Fruit fly (Drosophila melanogaster) whole organism, embryonic: Measurements from ENCODE around the gene CG9992.

Source experiments
- ATbp ChIP-seq: fragments of 200-800 bp; sonication (Bioruptor generic); optimal IDR thresholded peaks from 2 replicates; lab custom pipeline; 2017; ENCODE audit warnings: missing biosample characterization, mild to moderate bottlenecking, missing genetic modification characterization, missing genetic modification reagents
- Ada2b ChIP-seq: fragments of 200-800 bp; sonication (Bioruptor generic); IDR thresholded peaks from 2 replicates; pipeline ENCODE4 v1.3.6; 2022; ENCODE audit warnings: missing biosample characterization, missing genetic modification characterization
- CG10543 ChIP-seq: fragments of 200-800 bp; sonication (Bioruptor generic); optimal IDR thresholded peaks from 3 replicates; lab custom pipeline; 2017; ENCODE audit warnings: missing biosample characterization, mild to moderate bottlenecking, missing genetic modification characterization, moderate library complexity
- CG11723 ChIP-seq: fragments of 200-800 bp; sonication (Bioruptor generic); optimal IDR thresholded peaks from 2 replicates; lab custom pipeline; 2017; ENCODE audit warnings: missing biosample characterization, mild to moderate bottlenecking, missing genetic modification characterization
- CG13894 ChIP-seq: fragments of 200-800 bp; sonication (Bioruptor generic); optimal IDR thresholded peaks from 3 replicates; lab custom pipeline; 2018; ENCODE audit warnings: missing biosample characterization, mild to moderate bottlenecking, missing genetic modification characterization, moderate library complexity
- CG1647 ChIP-seq: fragments of 200-800 bp; sonication (Bioruptor generic); optimal IDR thresholded peaks from 3 replicates; lab custom pipeline; 2016; ENCODE audit warnings: missing biosample characterization, missing genetic modification characterization
- CG1792 ChIP-seq: fragments of 200-800 bp; sonication (Bioruptor generic); optimal IDR thresholded peaks from 2 replicates; lab custom pipeline; 2016; ENCODE audit warnings: missing biosample characterization, missing genetic modification characterization
- CG1832 ChIP-seq: fragments of 200-800 bp; sonication (Bioruptor generic); optimal IDR thresholded peaks from 2 replicates; lab custom pipeline; 2017; ENCODE audit warnings: missing biosample characterization, mild to moderate bottlenecking, missing genetic modification characterization, inconsistent platforms
- CG18599 ChIP-seq: fragments of 200-800 bp; sonication (Bioruptor generic); optimal IDR thresholded peaks from 3 replicates; lab custom pipeline; 2017; ENCODE audit warnings: missing biosample characterization, missing genetic modification characterization, mild to moderate bottlenecking, moderate library complexity, missing genetic modification reagents
- CG2875 ChIP-seq: fragments of 200-800 bp; sonication (Bioruptor generic); optimal IDR thresholded peaks from 2 replicates; lab custom pipeline; 2017; ENCODE audit warnings: missing biosample characterization, mild to moderate bottlenecking, missing genetic modification characterization, missing genetic modification reagents
- CG32767 ChIP-seq: fragments of 200-800 bp; sonication (Bioruptor generic); IDR thresholded peaks from 2 replicates; pipeline ENCODE4 v1.3.6; 2022; ENCODE audit warnings: missing biosample characterization, missing genetic modification characterization
- CG32772 ChIP-seq: fragments of 200-800 bp; sonication (Bioruptor generic); IDR thresholded peaks from 2 replicates; pipeline ENCODE4 v1.3.6; 2022; ENCODE audit warnings: missing biosample characterization, missing genetic modification characterization
- CG4707 ChIP-seq: fragments of 200-800 bp; sonication (Bioruptor generic); optimal IDR thresholded peaks from 2 replicates; lab custom pipeline; 2018; ENCODE audit warnings: missing biosample characterization, mild to moderate bottlenecking, missing genetic modification characterization, moderate library complexity
- CG4820 ChIP-seq: fragments of 200-800 bp; sonication (Bioruptor generic); optimal IDR thresholded peaks from 3 replicates; lab custom pipeline; 2016; ENCODE audit warnings: missing biosample characterization, missing genetic modification characterization
- CG5245 ChIP-seq: fragments of 200-800 bp; sonication (Bioruptor generic); optimal IDR thresholded peaks from 3 replicates; lab custom pipeline; 2016; ENCODE audit warnings: missing biosample characterization, missing genetic modification characterization
- CG6791 ChIP-seq: fragments of 200-800 bp; sonication (Bioruptor generic); IDR thresholded peaks from 3 replicates; pipeline ENCODE4 v1.3.6; 2022; ENCODE audit warnings: missing biosample characterization, missing genetic modification characterization; ENCODE audit not compliant: partially characterized antibody
- CG7372 ChIP-seq: fragments of 200-800 bp; sonication (Bioruptor generic); IDR thresholded peaks from 2 replicates; pipeline ENCODE4 v1.3.6; 2022; ENCODE audit warnings: missing biosample characterization, missing genetic modification characterization
- CG7839 ChIP-seq: fragments of 200-800 bp; sonication (Bioruptor generic); optimal IDR thresholded peaks from 3 replicates; lab custom pipeline; 2018; ENCODE audit warnings: missing biosample characterization, mild to moderate bottlenecking, missing genetic modification characterization, moderate library complexity
- CG7928 ChIP-seq: fragments of 200-800 bp; sonication (Bioruptor generic); optimal IDR thresholded peaks from 2 replicates; lab custom pipeline; 2017; ENCODE audit warnings: missing biosample characterization, mild to moderate bottlenecking, missing genetic modification characterization
- CG8281 ChIP-seq: fragments of 200-800 bp; sonication (Bioruptor generic); optimal IDR thresholded peaks from 2 replicates; lab custom pipeline; 2018; ENCODE audit warnings: missing biosample characterization, mild to moderate bottlenecking, missing genetic modification characterization, moderate library complexity
- CG8290 ChIP-seq, 3 experiments: fragments of 200-800 bp; sonication (Bioruptor generic); optimal IDR thresholded peaks; 2 replicates each; lab custom pipeline; 2016 to 2019; ENCODE audit warnings: missing biosample characterization in 3 of 3, missing genetic modification characterization in 3 of 3, mild to moderate bottlenecking in 2 of 3, moderate library complexity in 1 of 3
- CG8359 ChIP-seq: fragments of 200-800 bp; sonication (Bioruptor generic); optimal IDR thresholded peaks from 2 replicates; lab custom pipeline; 2017; ENCODE audit warnings: missing biosample characterization, mild to moderate bottlenecking, missing genetic modification characterization, borderline replicate concordance
- CG8944 ChIP-seq: fragments of 200-800 bp; sonication (Bioruptor generic); optimal IDR thresholded peaks from 3 replicates; lab custom pipeline; 2016; ENCODE audit warnings: missing biosample characterization, missing genetic modification characterization
- Camta ChIP-seq: fragments of 200-800 bp; sonication (Bioruptor generic); optimal IDR thresholded peaks from 2 replicates; lab custom pipeline; 2016; ENCODE audit warnings: missing biosample characterization, missing genetic modification characterization
- Eip74EF ChIP-seq, 2 experiments: fragments of 200-800 bp in 1 of 2; fragments of >200 bp in 1 of 2; sonication (Bioruptor generic) in 1 of 2; optimal IDR thresholded peaks; 2 replicates each; lab custom pipeline; 2017 to 2019; ENCODE audit warnings: missing biosample characterization in 2 of 2, missing genetic modification characterization in 2 of 2, mild to moderate bottlenecking in 1 of 2, moderate library complexity in 1 of 2
- Ets97D ChIP-seq: fragments of 200-800 bp; sonication (Bioruptor generic); optimal IDR thresholded peaks from 3 replicates; lab custom pipeline; 2016; ENCODE audit warnings: missing biosample characterization, missing genetic modification characterization
- GATAe ChIP-seq: fragments of 200-800 bp; sonication (Bioruptor generic); conservative IDR thresholded peaks from 2 replicates; pipeline ENCODE4 v1.3.6; 2022; ENCODE audit warnings: missing biosample characterization, missing genetic modification characterization
- Jarid2 ChIP-seq: fragments of 200-800 bp; sonication (Bioruptor generic); optimal IDR thresholded peaks from 3 replicates; lab custom pipeline; 2017; ENCODE audit warnings: mild to moderate bottlenecking, missing biosample characterization, missing genetic modification reagents, missing genetic modification characterization
- Mes4 ChIP-seq: fragments of 200-800 bp; sonication (Bioruptor generic); optimal IDR thresholded peaks from 2 replicates; lab custom pipeline; 2016; ENCODE audit warnings: missing biosample characterization, missing genetic modification characterization
- Myb ChIP-seq: fragments of 200-800 bp; sonication (Bioruptor generic); optimal IDR thresholded peaks from 2 replicates; lab custom pipeline; 2016; ENCODE audit warnings: missing biosample characterization, missing genetic modification characterization
- PHDP ChIP-seq: fragments of 200-800 bp; sonication (Bioruptor generic); optimal IDR thresholded peaks from 3 replicates; lab custom pipeline; 2018; ENCODE audit warnings: missing biosample characterization, mild to moderate bottlenecking, missing genetic modification characterization, moderate library complexity
- Stat92E ChIP-seq, 3 experiments: fragments of >200 bp in 2 of 3; fragments of 200-800 bp in 1 of 3; sonication (Bioruptor generic) in 1 of 3; optimal IDR thresholded peaks; 2 replicates each; lab custom pipeline; 2017 to 2019; ENCODE audit warnings: missing biosample characterization in 3 of 3, missing genetic modification characterization in 3 of 3, mild to moderate bottlenecking in 1 of 3, moderate library complexity in 1 of 3
- TFAM ChIP-seq: fragments of 200-800 bp; sonication (Bioruptor generic); optimal IDR thresholded peaks from 2 replicates; lab custom pipeline; 2017; ENCODE audit warnings: missing biosample characterization, missing genetic modification characterization, inconsistent platforms
- Vsx1 ChIP-seq: fragments of 200-800 bp; sonication (Bioruptor generic); optimal IDR thresholded peaks from 2 replicates; lab custom pipeline; 2017; ENCODE audit warnings: missing biosample characterization, mild to moderate bottlenecking, missing genetic modification characterization, missing genetic modification reagents
- ab ChIP-seq: fragments of 200-800 bp; sonication (Bioruptor generic); optimal IDR thresholded peaks from 2 replicates; lab custom pipeline; 2016; ENCODE audit warnings: missing biosample characterization, missing genetic modification characterization
- ac ChIP-seq: fragments of 200-800 bp; sonication (Bioruptor generic); optimal IDR thresholded peaks from 3 replicates; lab custom pipeline; 2017; ENCODE audit warnings: missing biosample characterization, mild to moderate bottlenecking, missing genetic modification characterization
- al ChIP-seq: fragments of 200-800 bp; sonication (Bioruptor generic); IDR thresholded peaks from 2 replicates; pipeline ENCODE4 v1.3.6; 2022; ENCODE audit warnings: missing biosample characterization, missing genetic modification characterization
- crp ChIP-seq, 2 experiments: fragments of 200-800 bp; sonication (Bioruptor generic); optimal IDR thresholded peaks; 2 replicates in 1 of 2; 3 replicates in 1 of 2; lab custom pipeline; 2017; ENCODE audit warnings: missing biosample characterization in 2 of 2, missing genetic modification characterization in 2 of 2, mild to moderate bottlenecking in 1 of 2, moderate library complexity in 1 of 2
- dysf ChIP-seq: fragments of 200-800 bp; sonication (Bioruptor generic); IDR thresholded peaks from 3 replicates; pipeline ENCODE4 v1.3.6; 2022; ENCODE audit warnings: missing biosample characterization, missing genetic modification characterization
- grn ChIP-seq: fragments of 200-800 bp; sonication (Bioruptor generic); optimal IDR thresholded peaks from 3 replicates; lab custom pipeline; 2017; ENCODE audit warnings: missing biosample characterization, missing genetic modification characterization
- insv ChIP-seq, 2 experiments: fragments of 200-800 bp; sonication (Bioruptor generic); optimal IDR thresholded peaks; 3 replicates each; lab custom pipeline; 2016 to 2018; ENCODE audit warnings: missing biosample characterization in 2 of 2, missing genetic modification characterization in 2 of 2
- ken ChIP-seq: fragments of 200-800 bp; sonication (Bioruptor generic); IDR thresholded peaks from 3 replicates; pipeline ENCODE4 v1.3.6; 2022; ENCODE audit warnings: missing biosample characterization, missing genetic modification characterization
- mld ChIP-seq: fragments of 200-800 bp; sonication (Bioruptor generic); IDR thresholded peaks from 3 replicates; pipeline ENCODE4 v1.3.6; 2022; ENCODE audit warnings: missing biosample characterization, missing genetic modification characterization; ENCODE audit not compliant: partially characterized antibody
- pan ChIP-seq, 4 experiments: fragments of >200 bp in 3 of 4; fragments of 200-800 bp in 1 of 4; sonication (Bioruptor generic) in 1 of 4; optimal IDR thresholded peaks in 3 of 4; IDR thresholded peaks in 1 of 4; 2 replicates each; pipeline versions ENCODE4 v1.3.6 to Lab custom; 2017 to 2022; ENCODE audit warnings: missing biosample characterization in 2 of 4, missing genetic modification characterization in 2 of 4, mixed read lengths in 1 of 4
- row ChIP-seq: fragments of 200-800 bp; sonication (Bioruptor generic); IDR thresholded peaks from 3 replicates; pipeline ENCODE4 v1.3.6; 2022; ENCODE audit warnings: missing biosample characterization, missing genetic modification characterization
- slbo ChIP-seq: fragments of 200-800 bp; sonication (Bioruptor generic); IDR thresholded peaks from 2 replicates; pipeline ENCODE4 v1.3.6; 2022; ENCODE audit warnings: missing biosample characterization, missing genetic modification characterization
- trh ChIP-seq: fragments of 200-800 bp; sonication (Bioruptor generic); optimal IDR thresholded peaks from 2 replicates; lab custom pipeline; 2016; ENCODE audit warnings: missing biosample characterization, missing genetic modification characterization

CG9992 gene

DNA sequence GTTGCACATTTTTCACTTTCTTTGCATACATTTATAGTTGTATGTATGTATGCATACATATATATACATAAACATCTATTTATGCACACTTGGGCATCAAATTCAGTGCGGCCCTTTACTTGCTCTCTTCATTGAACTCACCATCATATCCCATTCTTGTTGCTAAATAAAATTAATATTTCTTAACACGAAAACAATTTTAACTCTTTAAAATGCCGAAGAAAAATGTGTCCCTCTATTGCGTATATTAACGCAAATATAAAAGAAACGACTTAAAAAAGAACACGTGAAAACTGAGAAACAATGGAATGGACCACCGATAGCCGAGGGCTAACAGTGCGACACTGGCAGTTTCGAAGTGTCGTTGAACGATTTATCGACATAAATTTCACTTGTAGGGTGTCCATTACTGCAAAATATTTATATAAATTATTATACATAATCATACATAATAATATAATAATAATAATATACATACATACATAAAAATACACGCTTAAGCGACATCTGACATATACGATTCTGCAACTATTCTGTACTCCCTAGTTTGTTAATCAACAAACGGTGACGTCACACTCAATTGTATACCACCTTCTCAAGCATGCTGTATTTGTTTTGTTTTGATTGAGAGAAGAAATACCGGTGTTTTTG, 25.9 kb downstream of the CG9992 start, which contains the start of the genes U2af50 and PIG-Q (continued):
- TF ChIP-seq crp (GFP tag; optimal IDR thresholded peaks at IDR 0.05; lab: Kevin White, UChicago) (peak in 1 of 2 experiments; percentile 48), ATbp (peak; percentile 89), CG10543 (peak; percentile 89), CG32767 (GFP tag; lab: Robert Waterston, UW) (peak; percentile 90), CG6791 (GFP tag; lab: Robert Waterston, UW) (peak; percentile 26; the same call in 1 of the 3 replicates), Stat92E (GFP tag; optimal IDR thresholded peaks at IDR 0.05; lab: Kevin White, UChicago) (peak in 1 of 3 experiments; percentile 44), CG8944 (GFP tag; lab: Kevin White, UChicago) (peak; percentile 65), CG7839 (tag; lab: Kevin White, UChicago) (peak; percentile 96), Myb (GFP tag; lab: Kevin White, UChicago) (peak; percentile 11), PHDP (tag; lab: Kevin White, UChicago) (peak; percentile 95), Ets97D (GFP tag; lab: Kevin White, UChicago) (peak; percentile 33), row (GFP tag; lab: Robert Waterston, UW) (peak; percentile 98), Ada2b (GFP tag; lab: Robert Waterston, UW) (peak; percentile 93), CG7928 (GFP tag; lab: Kevin White, UChicago) (peak; percentile 68), CG8290 (GFP tag; optimal IDR thresholded peaks at IDR 0.05; lab: Kevin White, UChicago) (peak; percentile 79), CG8290 (tag; optimal IDR thresholded peaks at IDR 0.05; lab: Kevin White, UChicago) (peak in 1 of 2 experiments; percentile 19), CG4707 (GFP tag; lab: Kevin White, UChicago) (peak; percentile 71), ken (GFP tag; lab: Robert Waterston, UW) (no peak; the same call in 1 of the 3 replicates), CG13894 (tag; lab: Kevin White, UChicago) (peak; percentile 90), CG7372 (peak; percentile 91), CG2875 (GFP tag; lab: Kevin White, UChicago) (peak; percentile 85), trh (GFP tag; lab: Kevin White, UChicago) (peak; percentile 76), CG8359 (GFP tag; lab: Kevin White, UChicago) (peak; percentile 86), CG1832 (GFP tag; lab: Kevin White, UChicago) (no peak), TFAM (GFP tag; lab: Kevin White, UChicago) (no peak), al (peak; percentile 91; the same call in 1 of the 2 replicates), insv (GFP tag; optimal IDR thresholded peaks at IDR 0.05; lab: Kevin White, UChicago) (peak in 1 of 2 experiments; percentile 63), CG5245 (GFP tag; lab: Kevin White, UChicago) (peak; percentile 83), grn (GFP tag; lab: Kevin White, UChicago) (no peak), CG11723 (GFP tag; lab: Kevin White, UChicago) (peak; percentile 87), Vsx1 (no peak), GATAe (GFP tag; lab: Robert Waterston, UW) (peak; percentile 71), Mes4 (peak; percentile 16), CG1647 (peak; percentile 43), mld (GFP tag; lab: Robert Waterston, UW) (no peak), dysf (GFP tag; lab: Robert Waterston, UW) (peak; percentile 93; the same call in 1 of the 3 replicates), Jarid2 (no peak), pan (optimal IDR thresholded peaks at IDR 0.05; lab: Kevin White, UChicago) (no peak), pan (GFP tag; optimal IDR thresholded peaks at IDR 0.05 in 1 of 2, IDR thresholded peaks at IDR 0.05 in 1 of 2) (peak in 1 of 2 experiments; percentile 92), ac (GFP tag; lab: Kevin White, UChicago) (peak; percentile 78), Camta (peak; percentile 57), slbo (GFP tag; lab: Robert Waterston, UW) (no peak; the same call in 1 of the 2 replicates), CG32772 (GFP tag; lab: Robert Waterston, UW) (no peak), CG1792 (GFP tag; lab: Kevin White, UChicago) (peak; percentile 2), ab (GFP tag; lab: Kevin White, UChicago) (peak; percentile 66), CG18599 (peak; percentile 92), CG8281 (tag; lab: Kevin White, UChicago) (peak; percentile 87), Eip74EF (GFP tag; optimal IDR thresholded peaks at IDR 0.05; lab: Kevin White, UChicago) (no peak), CG4820 (GFP tag; lab: Kevin White, UChicago) (peak; percentile 86)
